Fruit fly (Drosophila melanogaster): ENCODE results near the gene CG12496.

Gene CG12496

DNA sequence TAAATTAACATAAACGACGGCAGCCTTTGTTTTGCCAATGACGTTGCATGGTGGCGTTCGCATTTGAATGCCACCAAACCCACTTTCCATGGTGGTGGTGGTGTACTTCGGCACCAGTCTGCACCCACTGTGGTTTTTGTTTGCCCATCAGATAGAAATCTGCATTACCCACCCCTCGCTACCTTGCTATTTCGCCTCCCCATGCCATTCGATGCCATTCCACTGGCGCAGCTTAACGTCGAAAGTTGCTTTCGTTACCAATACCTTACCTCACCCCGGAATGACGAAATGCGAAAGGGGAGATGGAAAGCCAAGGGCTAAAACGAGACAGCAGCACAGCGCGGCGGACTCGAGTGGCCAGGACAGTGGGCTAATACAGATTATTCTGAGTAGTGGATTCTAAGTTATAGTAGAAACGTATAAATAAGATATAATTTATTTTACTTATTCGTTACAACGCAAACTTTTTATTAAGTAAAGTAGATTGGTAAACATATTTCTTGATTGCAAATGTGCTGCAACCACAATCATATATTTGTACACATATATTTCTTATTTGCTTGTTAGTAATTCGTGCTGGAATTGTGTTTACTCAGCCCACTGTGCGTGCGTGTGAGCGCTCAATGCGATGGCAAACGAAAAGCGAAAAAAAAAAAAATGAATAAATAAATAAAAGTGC, 14.4 kb downstream of the CG12496 start (continued):
- no peak for TF ChIP-seq CG11762 (GFP tag; optimal IDR thresholded peaks at IDR 0.05; ENCODE audit: insufficient read depth)
- TF ChIP-seq ss (GFP tag; optimal IDR thresholded peaks at IDR 0.05), result peak; percentile 28 to 70
- peak; percentile 82 for TF ChIP-seq Eip78C (GFP tag)
- peak; percentile 59 for TF ChIP-seq CG6792 (GFP tag; optimal IDR thresholded peaks at IDR 0.05)
- peak; percentile 8 for TF ChIP-seq Lpt (GFP tag; optimal IDR thresholded peaks at IDR 0.05)
- TF ChIP-seq CG11902 (GFP tag; optimal IDR thresholded peaks at IDR 0.05), result peak; percentile 22
- peak; percentile 63 for TF ChIP-seq CG32006 (GFP tag; optimal IDR thresholded peaks at IDR 0.05)
- TF ChIP-seq fd85E (GFP tag; optimal IDR thresholded peaks at IDR 0.05), result no peak
- peak; percentile 38 for TF ChIP-seq Ets96B (tag; optimal IDR thresholded peaks at IDR 0.05)
- TF ChIP-seq CG34406 (GFP tag; optimal IDR thresholded peaks at IDR 0.05), result peak; percentile 43
- peak; percentile 18 for TF ChIP-seq CG10669 (GFP tag; optimal IDR thresholded peaks at IDR 0.05)
- TF ChIP-seq CG7368 (GFP tag; optimal IDR thresholded peaks at IDR 0.05), result no peak
- peak; percentile 45 for TF ChIP-seq Eip75B (GFP tag; optimal IDR thresholded peaks at IDR 0.05)
- peak; percentile 60 for TF ChIP-seq acj6 (GFP tag; optimal IDR thresholded peaks at IDR 0.05)
- no peak for TF ChIP-seq fkh (GFP tag; optimal IDR thresholded peaks at IDR 0.05)
- TF ChIP-seq Sox102F (GFP tag; optimal IDR thresholded peaks at IDR 0.05), result peak; percentile 29
- peak; percentile 43 for TF ChIP-seq fd59A (GFP tag; optimal IDR thresholded peaks at IDR 0.05)

- TF ChIP-seq esn (GFP tag; optimal IDR thresholded peaks at IDR 0.05) (no peak), CG7368 (GFP tag; optimal IDR thresholded peaks at IDR 0.05) (no peak), CG11762 (GFP tag; optimal IDR thresholded peaks at IDR 0.05; ENCODE audit: insufficient read depth) (no peak), CG16779 (tag; optimal IDR thresholded peaks at IDR 0.05) (no peak), spab (GFP tag; optimal IDR thresholded peaks at IDR 0.05) (no peak), OdsH (GFP tag; optimal IDR thresholded peaks at IDR 0.05) (no peak), CG6792 (GFP tag; optimal IDR thresholded peaks at IDR 0.05) (no peak), dsx (GFP tag; optimal IDR thresholded peaks at IDR 0.05; ENCODE audit: poor library complexity, severe bottlenecking) (no peak), pdm3 (GFP tag; optimal IDR thresholded peaks at IDR 0.05) (no peak)
These were observed 16.2 kb downstream of the CG12496 start for dm6 chrX:2394516-2394915.

dm6 chrX:2387579-2388362, 22.9 kb downstream of the CG12496 start, which contains the start of gene PsGEF:
PsGEF (minus strand) TSS chrX:2387664.
- no peak for TF ChIP-seq CG11762 (GFP tag; optimal IDR thresholded peaks at IDR 0.05; ENCODE audit: insufficient read depth)
- TF ChIP-seq CG16779 (tag; optimal IDR thresholded peaks at IDR 0.05), result no peak
- peak; percentile 3 for TF ChIP-seq fkh (GFP tag; optimal IDR thresholded peaks at IDR 0.05)
- TF ChIP-seq Sox102F (GFP tag; optimal IDR thresholded peaks at IDR 0.05), result no peak
- no peak for TF ChIP-seq OdsH (GFP tag; optimal IDR thresholded peaks at IDR 0.05)
- TF ChIP-seq Ets96B (tag; optimal IDR thresholded peaks at IDR 0.05), result no peak
- TF ChIP-seq Met (GFP tag; optimal IDR thresholded peaks at IDR 0.05), result no peak

dm6 chrX:2383121-2383848, 27.4 kb downstream of the CG12496 start:
- TF ChIP-seq CG9139 (GFP tag; optimal IDR thresholded peaks at IDR 0.05) (peak; percentile 7), CG1621 (tag; optimal IDR thresholded peaks at IDR 0.05) (no peak), CG32006 (GFP tag; optimal IDR thresholded peaks at IDR 0.05) (no peak), Smox (GFP tag; optimal IDR thresholded peaks at IDR 0.05) (no peak), acj6 (GFP tag; optimal IDR thresholded peaks at IDR 0.05) (no peak), CG6808 (GFP tag; optimal IDR thresholded peaks at IDR 0.05) (no peak), CG6163 (GFP tag; IDR thresholded peaks at IDR 0.05) (peak; percentile 39; the same call in 1 of the 3 replicates), CG8632 (GFP tag; optimal IDR thresholded peaks at IDR 0.05) (peak; percentile 9), ss (GFP tag; optimal IDR thresholded peaks at IDR 0.05) (peak in 1 of 2 experiments; percentile 35), Met (GFP tag; optimal IDR thresholded peaks at IDR 0.05) (peak; percentile 12), achi (GFP tag; optimal IDR thresholded peaks at IDR 0.05) (peak; percentile 23), CG6854 (GFP tag; optimal IDR thresholded peaks at IDR 0.05) (peak; percentile 17), CG16779 (tag; optimal IDR thresholded peaks at IDR 0.05) (no peak), CG11762 (GFP tag; optimal IDR thresholded peaks at IDR 0.05; ENCODE audit: insufficient read depth) (no peak), CG31627 (GFP tag; optimal IDR thresholded peaks at IDR 0.05) (no peak), CG8119 (GFP tag; IDR thresholded peaks at IDR 0.05) (no peak), dsx (GFP tag; optimal IDR thresholded peaks at IDR 0.05; ENCODE audit: poor library complexity, severe bottlenecking) (no peak), Ets96B (tag; optimal IDR thresholded peaks at IDR 0.05) (no peak), CG7368 (GFP tag; optimal IDR thresholded peaks at IDR 0.05) (no peak), Eip75B (GFP tag; optimal IDR thresholded peaks at IDR 0.05) (peak; percentile 21), Gug (GFP tag; IDR thresholded peaks at IDR 0.05) (no peak), eg (GFP tag; IDR thresholded peaks at IDR 0.05) (0 out of 3 replicates have a peak, but pooled peaks have one; percentile 35), CG34406 (GFP tag; optimal IDR thresholded peaks at IDR 0.05) (peak; percentile 48), CG11902 (GFP tag; optimal IDR thresholded peaks at IDR 0.05) (no peak), pdm3 (GFP tag; optimal IDR thresholded peaks at IDR 0.05) (peak; percentile 6), CG4318 (GFP tag; optimal IDR thresholded peaks at IDR 0.05) (no peak)

Measured in whole organism, prepupa.